Fruit fly (Drosophila melanogaster): ENCODE data around the gene ocn.

DNA sequence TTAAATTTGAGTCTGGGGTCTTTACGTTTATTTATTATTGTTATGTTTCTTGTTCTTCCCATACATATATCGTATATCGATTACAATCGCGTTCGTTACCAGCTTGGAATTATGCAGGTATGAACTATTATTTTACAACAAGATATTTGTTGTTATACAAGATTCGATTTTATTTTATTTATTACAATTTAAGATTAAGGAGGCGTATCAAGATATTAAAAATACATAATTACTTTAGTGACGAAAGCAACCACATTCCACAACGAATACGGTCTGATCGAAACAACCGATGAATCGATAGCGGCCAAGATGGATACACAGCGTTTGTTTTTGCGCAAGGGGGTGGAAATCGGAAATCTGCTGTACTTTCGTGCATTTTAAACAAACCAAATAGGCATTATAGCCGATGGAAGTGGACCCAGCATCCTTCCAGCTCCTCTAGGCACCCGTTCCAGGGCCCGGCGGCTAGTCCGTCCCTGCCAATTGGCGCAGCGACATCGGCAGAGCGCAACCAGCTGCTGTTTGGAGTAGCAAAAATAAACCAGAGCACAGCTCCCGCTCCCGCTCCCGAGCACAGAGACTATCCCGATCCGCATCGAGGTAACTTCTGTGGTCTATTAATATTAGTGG is 39.8 kb downstream of the ocn start, which contains the start of the genes CG15525 and CG11504:
- TF ChIP-seq EcR (GFP tag; optimal IDR thresholded peaks at IDR 0.05) (no peak), psq (optimal IDR thresholded peaks at IDR 0.05) (no peak), CG8478 (optimal IDR thresholded peaks at IDR 0.05) (no peak), Dll (optimal IDR thresholded peaks at IDR 0.05) (no peak), pan (optimal IDR thresholded peaks at IDR 0.05) (no peak)
